Fruit fly (Drosophila melanogaster): Measurements from ENCODE around the gene CG15357.
A peak's percentile ranks its signal among the peaks of the same experiment; 100 is the strongest.

DNA sequence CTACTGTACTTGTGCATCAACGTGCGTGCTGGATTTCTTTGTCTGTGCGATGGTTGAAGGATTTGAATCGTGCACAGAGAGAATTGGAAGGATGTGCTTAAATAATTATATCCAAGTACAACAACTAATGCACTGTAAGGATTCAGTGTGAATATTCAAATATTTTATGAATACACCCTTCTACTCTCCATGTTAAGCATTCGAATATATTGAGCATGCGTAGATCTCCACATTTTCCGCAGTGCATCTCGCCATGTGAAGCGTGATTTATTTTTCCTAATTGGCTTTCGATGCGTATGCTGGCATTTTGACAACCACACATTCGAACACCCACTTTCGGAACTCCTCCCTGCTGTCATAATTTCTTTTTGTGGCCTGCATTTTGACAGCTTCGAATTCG, 14.5 kb upstream of the CG15357 start:
- TF ChIP-seq CG6792 (GFP tag; optimal IDR thresholded peaks at IDR 0.05) (no peak), Eip78C (GFP tag) (peak; percentile 56), ss (GFP tag; optimal IDR thresholded peaks at IDR 0.05) (no peak), svp (GFP tag) (peak; percentile 64), CG10631 (GFP tag; optimal IDR thresholded peaks at IDR 0.05) (no peak), spab (GFP tag; optimal IDR thresholded peaks at IDR 0.05) (no peak), CG4318 (GFP tag; optimal IDR thresholded peaks at IDR 0.05) (no peak), Ets96B (tag; optimal IDR thresholded peaks at IDR 0.05) (no peak), Blimp-1 (GFP tag; optimal IDR thresholded peaks at IDR 0.05) (no peak), Ets21C (GFP tag; optimal IDR thresholded peaks at IDR 0.05) (no peak)

Measured in whole organism, prepupa.